Worm (Caenorhabditis elegans): ENCODE data around the gene tbc-16.

tbc-16 gene

DNA sequence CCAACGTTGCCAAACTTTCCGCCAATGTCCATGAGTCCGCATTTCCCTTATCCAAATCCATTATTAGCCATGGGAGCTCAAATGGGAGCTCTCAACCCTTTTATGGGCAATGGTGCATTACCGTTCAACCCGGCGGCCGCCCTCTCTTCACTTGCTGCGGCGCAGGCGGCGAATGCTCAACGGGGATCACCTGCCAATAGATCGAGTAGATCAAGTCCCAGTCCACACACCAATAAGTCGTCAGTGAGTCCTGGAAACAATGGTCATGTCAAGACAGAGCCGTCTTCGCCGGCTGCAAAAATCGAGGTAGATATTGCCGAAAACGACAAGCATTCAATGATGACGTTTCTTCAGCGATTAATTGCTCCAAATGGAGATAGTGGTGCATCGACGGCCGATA is 25.0 kb upstream of the tbc-16 start:
- no peak for TF ChIP-seq ceh-39 (tag; optimal IDR thresholded peaks at IDR 0.05)
- no peak for TF ChIP-seq nhr-237 (tag; optimal IDR thresholded peaks at IDR 0.05)
- TF ChIP-seq ces-1 (GFP tag; optimal IDR thresholded peaks at IDR 0.05): no peak
- TF ChIP-seq nhr-28 (tag; optimal IDR thresholded peaks at IDR 0.05): no peak
- TF ChIP-seq zip-8 (tag; optimal IDR thresholded peaks at IDR 0.05): no peak
- no peak for TF ChIP-seq tbx-8 (GFP tag; optimal IDR thresholded peaks at IDR 0.05)
- no peak for TF ChIP-seq mep-1 (tag; optimal IDR thresholded peaks at IDR 0.05)
- no peak for TF ChIP-seq sem-2 (GFP tag; optimal IDR thresholded peaks at IDR 0.05)
- TF ChIP-seq blmp-1 (tag; optimal IDR thresholded peaks at IDR 0.05): no peak
- no peak for TF ChIP-seq ceh-83 (GFP tag; optimal IDR thresholded peaks at IDR 0.05)
- TF ChIP-seq nhr-76 (tag; optimal IDR thresholded peaks at IDR 0.05): no peak
- no peak for TF ChIP-seq lin-32 (GFP tag; optimal IDR thresholded peaks at IDR 0.05)
- no peak for TF ChIP-seq elt-1 (tag; optimal IDR thresholded peaks at IDR 0.05; ENCODE audit: borderline replicate concordance, insufficient read depth)
- TF ChIP-seq elt-3 (tag; optimal IDR thresholded peaks at IDR 0.05): no peak
- no peak for TF ChIP-seq drap-1 (GFP tag; optimal IDR thresholded peaks at IDR 0.05)
- no peak for TF ChIP-seq bed-3 (GFP tag; optimal IDR thresholded peaks at IDR 0.05)
- TF ChIP-seq unc-39 (tag; optimal IDR thresholded peaks at IDR 0.05): no peak
- no peak for TF ChIP-seq nhr-12 (tag; optimal IDR thresholded peaks at IDR 0.05)
- TF ChIP-seq snpc-4 (tag; optimal IDR thresholded peaks at IDR 0.05): no peak

DNA sequence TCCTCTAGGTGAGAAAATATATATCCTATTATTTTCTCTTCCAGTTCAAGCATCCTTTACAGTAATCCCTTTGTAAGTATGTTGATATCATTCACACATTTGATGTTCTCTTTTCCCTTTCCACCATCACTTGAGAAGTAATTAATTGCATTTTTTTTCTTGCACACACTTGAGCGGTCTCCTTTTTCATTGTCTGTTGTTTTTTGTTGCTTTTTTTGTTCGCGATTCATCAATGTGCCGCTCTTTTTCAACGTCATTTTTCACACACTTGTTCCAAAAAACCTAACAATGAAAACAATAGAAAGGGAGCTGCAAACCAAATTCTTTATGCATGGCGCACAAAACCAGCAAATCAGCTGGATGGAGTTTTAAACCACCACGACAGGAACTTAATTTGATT is 21.6 kb upstream of the tbc-16 start, which contains the start of gene F49E10.4:
Gene F49E10.4 (plus strand): TSS at position 301 of the 400 bp plus-strand sequence.
- TF ChIP-seq mab-5 (tag; optimal IDR thresholded peaks at IDR 0.05): no peak
- TF ChIP-seq unc-39 (tag; optimal IDR thresholded peaks at IDR 0.05): no peak
- TF ChIP-seq mep-1 (tag; optimal IDR thresholded peaks at IDR 0.05): no peak
- TF ChIP-seq ces-1 (GFP tag; optimal IDR thresholded peaks at IDR 0.05): peak; percentile 24
- no peak for TF ChIP-seq nhr-12 (tag; optimal IDR thresholded peaks at IDR 0.05)

DNA sequence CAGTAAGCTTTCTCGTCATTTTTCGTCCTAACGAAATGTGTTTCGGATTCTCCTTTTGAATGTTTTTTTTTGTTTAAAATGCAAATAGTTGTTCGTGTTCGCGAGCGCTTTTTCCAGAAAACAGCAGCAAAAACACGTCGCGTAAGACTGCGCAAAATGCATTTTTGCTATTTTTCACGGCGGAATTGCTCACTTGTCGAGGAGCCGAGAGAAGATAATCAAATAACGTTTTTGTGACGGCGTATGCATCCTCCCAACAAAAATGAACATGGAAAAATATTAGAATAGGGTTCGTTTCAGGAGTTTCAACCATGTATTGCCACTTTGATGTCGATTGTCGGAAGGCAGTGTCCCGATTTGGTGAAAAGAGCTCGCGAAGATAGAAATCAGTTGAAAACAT is 20.1 kb upstream of the tbc-16 start:
- TF ChIP-seq lsy-2 (tag; optimal IDR thresholded peaks at IDR 0.05) (no peak), ces-1 (GFP tag; optimal IDR thresholded peaks at IDR 0.05) (peak; percentile 35)

DNA sequence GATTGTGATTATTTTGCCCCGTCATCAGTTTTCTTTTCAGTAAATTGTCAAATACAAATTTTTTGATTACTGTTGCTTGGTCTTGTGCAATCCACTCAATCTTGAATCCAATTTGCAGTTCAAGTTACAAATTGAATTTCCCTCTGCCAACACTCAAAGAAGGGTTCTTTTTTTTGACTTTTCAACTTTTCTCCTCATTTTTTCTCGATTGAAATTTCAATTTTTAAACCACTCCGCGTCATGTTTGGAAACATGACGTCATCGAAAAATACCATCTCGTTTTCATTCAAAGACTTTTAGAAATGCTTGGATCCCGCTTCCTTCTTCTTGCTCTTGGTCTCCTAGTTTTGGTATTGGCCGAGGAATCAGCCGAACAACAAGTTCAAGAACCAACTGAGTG is 11.6 kb upstream of the tbc-16 start, which contains the start of gene flp-7:
Gene flp-7 (plus strand): TSS at position 301 of the 400 bp plus-strand sequence.
- TF ChIP-seq lin-13 (tag; optimal IDR thresholded peaks at IDR 0.05) (no peak), pha-4 (tag; optimal IDR thresholded peaks at IDR 0.05) (no peak), ceh-83 (GFP tag; optimal IDR thresholded peaks at IDR 0.05) (no peak), bed-3 (GFP tag; optimal IDR thresholded peaks at IDR 0.05) (no peak), mep-1 (tag; optimal IDR thresholded peaks at IDR 0.05) (no peak), sem-2 (GFP tag; optimal IDR thresholded peaks at IDR 0.05) (no peak), ztf-11 (tag; optimal IDR thresholded peaks at IDR 0.05) (no peak), nhr-12 (tag; optimal IDR thresholded peaks at IDR 0.05) (no peak), tbx-8 (GFP tag; optimal IDR thresholded peaks at IDR 0.05) (no peak), elt-1 (tag; optimal IDR thresholded peaks at IDR 0.05; ENCODE audit: borderline replicate concordance, insufficient read depth) (no peak), ceh-39 (tag; optimal IDR thresholded peaks at IDR 0.05) (no peak), ces-1 (GFP tag; optimal IDR thresholded peaks at IDR 0.05) (no peak), drap-1 (GFP tag; optimal IDR thresholded peaks at IDR 0.05) (no peak), mls-2 (tag; optimal IDR thresholded peaks at IDR 0.05) (no peak), elt-3 (tag; optimal IDR thresholded peaks at IDR 0.05) (no peak)

DNA sequence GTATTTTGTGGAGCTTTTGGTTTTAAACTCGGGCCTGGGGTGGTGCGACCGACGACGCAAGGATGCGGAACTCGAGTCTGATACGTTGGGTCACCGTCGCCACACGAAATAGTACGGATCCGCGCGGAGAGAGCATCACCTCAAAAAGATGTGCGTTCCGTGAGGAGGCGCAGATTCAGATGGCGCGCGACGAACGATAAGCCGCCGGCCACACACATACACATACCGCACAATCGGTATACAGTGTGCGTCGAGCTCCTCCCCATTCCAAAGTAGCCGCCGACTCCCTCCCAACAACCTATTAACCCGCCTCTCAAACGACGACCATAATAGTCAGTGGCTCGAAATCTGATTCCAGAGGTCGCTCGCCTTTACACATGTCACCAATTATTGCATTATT is 7.1 kb upstream of the tbc-16 start, which contains the start of gene F49E10.2:
Gene F49E10.2 (plus strand): TSS at position 301 of the 400 bp plus-strand sequence.
- TF ChIP-seq ceh-43 (GFP tag; optimal IDR thresholded peaks at IDR 0.05) (no peak), sem-2 (GFP tag; optimal IDR thresholded peaks at IDR 0.05) (no peak), ceh-83 (GFP tag; optimal IDR thresholded peaks at IDR 0.05) (no peak), M03D4.4 (tag; optimal IDR thresholded peaks at IDR 0.05) (no peak), flh-1 (GFP tag; optimal IDR thresholded peaks at IDR 0.05) (no peak), nhr-76 (tag; optimal IDR thresholded peaks at IDR 0.05) (no peak), unc-39 (tag; optimal IDR thresholded peaks at IDR 0.05) (no peak), nhr-2 (tag; optimal IDR thresholded peaks at IDR 0.05) (no peak), elt-3 (tag; optimal IDR thresholded peaks at IDR 0.05) (no peak), cnd-1 (tag; optimal IDR thresholded peaks at IDR 0.05) (no peak), mab-5 (tag; optimal IDR thresholded peaks at IDR 0.05) (no peak), ztf-11 (tag; optimal IDR thresholded peaks at IDR 0.05) (no peak), nhr-237 (tag; optimal IDR thresholded peaks at IDR 0.05) (no peak), drap-1 (GFP tag; optimal IDR thresholded peaks at IDR 0.05) (no peak), snpc-4 (tag; optimal IDR thresholded peaks at IDR 0.05) (no peak), nhr-28 (tag; optimal IDR thresholded peaks at IDR 0.05) (no peak), elt-1 (tag; optimal IDR thresholded peaks at IDR 0.05; ENCODE audit: borderline replicate concordance, insufficient read depth) (no peak), bed-3 (GFP tag; optimal IDR thresholded peaks at IDR 0.05) (no peak), unc-120 (tag; optimal IDR thresholded peaks at IDR 0.05; ENCODE audit: poor library complexity, severe bottlenecking) (no peak)
